Worm (Caenorhabditis elegans) whole organism, late embryonic: Measurements from ENCODE around the gene rrp-1.

ENCODE experiments used
- K02D7.2 ChIP-seq: sonication (generic microtip); optimal IDR thresholded peaks from 2 replicates; lab custom pipeline; 2017; ENCODE audit warnings: mild to moderate bottlenecking, missing genetic modification characterization, missing compliant biosample characterization
- ama-1 ChIP-seq: fragments of 150-350 bp; optimal IDR thresholded peaks from 2 replicates; lab custom pipeline; 2014
- hlh-13 ChIP-seq: fragments of 200-800 bp; sonication (Bioruptor generic); optimal IDR thresholded peaks from 2 replicates; lab custom pipeline; 2018; ENCODE audit warnings: mild to moderate bottlenecking, missing genetic modification characterization, missing compliant biosample characterization
- nhr-11 ChIP-seq: fragments of 150-350 bp; optimal IDR thresholded peaks from 2 replicates; lab custom pipeline; 2014; ENCODE audit warnings: missing biosample characterization, missing genetic modification characterization
- ref-2 ChIP-seq: sonication (generic microtip); optimal IDR thresholded peaks from 2 replicates; lab custom pipeline; 2016; ENCODE audit warnings: missing genetic modification characterization, missing compliant biosample characterization
- sox-2 ChIP-seq: fragments of 200-800 bp; sonication (Bioruptor generic); IDR thresholded peaks from 2 replicates; pipeline ENCODE4 v1.3.6; 2022; ENCODE audit warnings: missing genetic modification reagents, missing genetic modification characterization, missing compliant biosample characterization
- tbx-7 ChIP-seq: sonication (generic microtip); optimal IDR thresholded peaks from 2 replicates; lab custom pipeline; 2016; ENCODE audit warnings: missing genotype, missing genetic modification characterization, missing compliant biosample characterization
- ttx-3 ChIP-seq: sonication (generic microtip); optimal IDR thresholded peaks from 2 replicates; lab custom pipeline; 2016; ENCODE audit warnings: missing genetic modification reagents, missing genetic modification characterization, missing compliant biosample characterization
- unc-55 ChIP-seq: sonication (generic microtip); optimal IDR thresholded peaks from 2 replicates; lab custom pipeline; 2017; ENCODE audit warnings: missing biosample characterization, missing genetic modification reagents, missing genetic modification characterization

DNA sequence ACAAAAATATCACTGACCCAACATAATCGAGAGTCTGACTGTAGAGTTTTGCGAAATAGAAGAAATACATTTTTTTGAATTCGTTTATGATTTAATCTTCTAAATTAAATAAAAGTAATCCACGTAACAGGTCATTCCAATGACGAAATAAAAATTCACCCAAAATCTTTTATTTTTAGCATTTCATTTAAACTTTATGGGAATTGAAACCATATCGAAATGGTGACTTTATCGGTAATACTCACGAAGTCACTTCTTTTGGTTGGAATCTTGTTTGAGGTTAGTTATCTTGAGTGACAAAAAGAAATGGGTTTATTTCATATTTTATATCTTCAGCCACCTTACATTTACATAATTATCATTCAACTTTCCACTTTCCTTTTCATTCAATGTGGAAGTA is 9.4 kb downstream of the rrp-1 start, which contains the start of the genes C47E12.12 and C47E12.10:
- TF ChIP-seq nhr-11 (tag; lab: Kevin White, UChicago) (no peak), sox-2 (GFP tag; lab: Robert Waterston, UW) (no peak), unc-55 (GFP tag; lab: Kevin White, UChicago) (no peak), ama-1 (lab: Kevin White, UChicago) (no peak), hlh-13 (GFP tag; lab: Kevin White, UChicago) (no peak), ttx-3 (tag; lab: Kevin White, UChicago) (no peak), K02D7.2 (tag; lab: Kevin White, UChicago) (no peak), ref-2 (tag; lab: Kevin White, UChicago) (no peak), tbx-7 (no peak)
